Fruit fly (Drosophila melanogaster): ENCODE data around the gene CG5662.

CG5662 gene

dm6 chrX:15216048-15216447 lies 5.9 kb downstream of the CG5662 start (continued):
- TF ChIP-seq CG14860 (GFP tag; IDR thresholded peaks at IDR 0.05; ENCODE audit: partially characterized antibody): no peak
- TF ChIP-seq row (GFP tag; IDR thresholded peaks at IDR 0.05): peak; percentile 81
- TF ChIP-seq CG3838 (GFP tag; optimal IDR thresholded peaks at IDR 0.05): no peak
- TF ChIP-seq CG8281 (tag; optimal IDR thresholded peaks at IDR 0.05): peak; percentile 32
- TF ChIP-seq CG34224 (GFP tag; IDR thresholded peaks at IDR 0.05; ENCODE audit: partially characterized antibody): no peak
- no peak for TF ChIP-seq tup (GFP tag; optimal IDR thresholded peaks at IDR 0.05)
- TF ChIP-seq HLH4C (GFP tag; IDR thresholded peaks at IDR 0.05; ENCODE audit: partially characterized antibody): no peak
- no peak for TF ChIP-seq eyg (GFP tag; optimal IDR thresholded peaks at IDR 0.05)
- peak; percentile 2 for TF ChIP-seq oc (tag; optimal IDR thresholded peaks at IDR 0.05)
- 0 out of 2 replicates have a peak, but pooled peaks have one; percentile 16 for TF ChIP-seq Lim3 (GFP tag; IDR thresholded peaks at IDR 0.05)
- TF ChIP-seq Hmr (GFP tag; optimal IDR thresholded peaks at IDR 0.05): peak; percentile 79
- 0 out of 2 replicates have a peak, but pooled peaks have one; percentile 20 for TF ChIP-seq CG1024 (GFP tag; IDR thresholded peaks at IDR 0.05)
- no peak for TF ChIP-seq CG15479 (GFP tag; optimal IDR thresholded peaks at IDR 0.05)
- TF ChIP-seq CG2202 (tag; optimal IDR thresholded peaks at IDR 0.05): no peak
- peak; percentile 32; the same call in 1 of the 2 replicates for TF ChIP-seq ap (GFP tag; IDR thresholded peaks at IDR 0.05)
- peak; percentile 66 for TF ChIP-seq phol (tag; optimal IDR thresholded peaks at IDR 0.05)
- TF ChIP-seq dimm (GFP tag; IDR thresholded peaks at IDR 0.05): no peak
- TF ChIP-seq kay (GFP tag; optimal IDR thresholded peaks at IDR 0.05): no peak
- TF ChIP-seq CG8089 (GFP tag; optimal IDR thresholded peaks at IDR 0.05): no peak
- no peak for TF ChIP-seq luna (GFP tag; optimal IDR thresholded peaks at IDR 0.05)
- peak; percentile 36 for TF ChIP-seq CG12942 (GFP tag; optimal IDR thresholded peaks at IDR 0.05)
- peak; percentile 56 for TF ChIP-seq B-H1 (GFP tag; IDR thresholded peaks at IDR 0.05)
- no peak for TF ChIP-seq ftz-f1 (GFP tag; optimal IDR thresholded peaks at IDR 0.05)
- TF ChIP-seq scrt (GFP tag; optimal IDR thresholded peaks at IDR 0.05): peak; percentile 66
- TF ChIP-seq CG17802 (tag; optimal IDR thresholded peaks at IDR 0.05): no peak
- no peak for TF ChIP-seq Usf (GFP tag; optimal IDR thresholded peaks at IDR 0.05)
- TF ChIP-seq Nf-YC (tag; optimal IDR thresholded peaks at IDR 0.05): peak; percentile 41
- no peak for TF ChIP-seq gcm2 (GFP tag; optimal IDR thresholded peaks at IDR 0.05)
- TF ChIP-seq CG16863 (GFP tag; optimal IDR thresholded peaks at IDR 0.05): no peak
- 0 out of 3 replicates have a peak, but pooled peaks have one; percentile 24 for TF ChIP-seq Optix (GFP tag; IDR thresholded peaks at IDR 0.05)
- TF ChIP-seq CG12219 (GFP tag; optimal IDR thresholded peaks at IDR 0.05): peak; percentile 18
- TF ChIP-seq corto (GFP tag; optimal IDR thresholded peaks at IDR 0.05): no peak
- peak; percentile 85 for TF ChIP-seq CG7556 (GFP tag; optimal IDR thresholded peaks at IDR 0.05)
- TF ChIP-seq CrebB (tag; optimal IDR thresholded peaks at IDR 0.05): peak; percentile 18
- TF ChIP-seq Dfd (GFP tag; optimal IDR thresholded peaks at IDR 0.05): no peak
- TF ChIP-seq ewg (GFP tag; optimal IDR thresholded peaks at IDR 0.05): peak; percentile 38
- TF ChIP-seq Ptx1 (GFP tag; IDR thresholded peaks at IDR 0.05): peak; percentile 80
- TF ChIP-seq CG10267 (tag; optimal IDR thresholded peaks at IDR 0.05): peak; percentile 39
- TF ChIP-seq sug (tag; optimal IDR thresholded peaks at IDR 0.05): peak; percentile 37
- TF ChIP-seq slp2 (GFP tag; optimal IDR thresholded peaks at IDR 0.05): no peak
- peak; percentile 38 for TF ChIP-seq CG8388 (GFP tag; optimal IDR thresholded peaks at IDR 0.05)
- peak; percentile 19 for TF ChIP-seq Chrac-16 (GFP tag; optimal IDR thresholded peaks at IDR 0.05)
- TF ChIP-seq ind (GFP tag; optimal IDR thresholded peaks at IDR 0.05): peak; percentile 66
- TF ChIP-seq ERR (GFP tag; optimal IDR thresholded peaks at IDR 0.05): no peak
- peak; percentile 70 for TF ChIP-seq sob (GFP tag; IDR thresholded peaks at IDR 0.05)
- TF ChIP-seq CG9876 (GFP tag; optimal IDR thresholded peaks at IDR 0.05): no peak
- no peak for TF ChIP-seq HmgD (GFP tag; optimal IDR thresholded peaks at IDR 0.05)
- peak; percentile 28 for TF ChIP-seq CG1602 (GFP tag; optimal IDR thresholded peaks at IDR 0.05)
- TF ChIP-seq grn (GFP tag; optimal IDR thresholded peaks at IDR 0.05): no peak
- peak; percentile 55; the same call in 1 of the 2 replicates for TF ChIP-seq stc (GFP tag; IDR thresholded peaks at IDR 0.05)
- no peak for TF ChIP-seq CkIIα-i1 (GFP tag; IDR thresholded peaks at IDR 0.05)
